Fruit fly (Drosophila melanogaster): ENCODE measurements around the gene QIL1.
A peak's percentile ranks its signal among the peaks of the same experiment; 100 is the strongest.

Gene QIL1

dm6 chr3L:17493256-17493655, 27.5 kb downstream of the QIL1 start:
- TF ChIP-seq Sp1 (GFP tag; optimal IDR thresholded peaks at IDR 0.05) = no peak
- TF ChIP-seq Mio (GFP tag; optimal IDR thresholded peaks at IDR 0.05) = no peak
- no peak for TF ChIP-seq CrebA (GFP tag; optimal IDR thresholded peaks at IDR 0.05; ENCODE audit: borderline replicate concordance)
- TF ChIP-seq dmrt93B (GFP tag; optimal IDR thresholded peaks at IDR 0.05) = no peak
- TF ChIP-seq Dif (GFP tag; optimal IDR thresholded peaks at IDR 0.05; ENCODE audit: partially characterized antibody) = no peak
- no peak for TF ChIP-seq Hnf4 (GFP tag; optimal IDR thresholded peaks at IDR 0.05)
- no peak for TF ChIP-seq dsf (GFP tag; optimal IDR thresholded peaks at IDR 0.05; ENCODE audit: borderline replicate concordance)
- no peak for TF ChIP-seq sv (GFP tag; optimal IDR thresholded peaks at IDR 0.05)
- no peak for TF ChIP-seq CG9705 (GFP tag; optimal IDR thresholded peaks at IDR 0.05)
- no peak for TF ChIP-seq fru (GFP tag; optimal IDR thresholded peaks at IDR 0.05)
- TF ChIP-seq Jra (GFP tag; optimal IDR thresholded peaks at IDR 0.05) = no peak

- no peak for TF ChIP-seq rgr (GFP tag; optimal IDR thresholded peaks at IDR 0.05)
- no peak for TF ChIP-seq sage (GFP tag; optimal IDR thresholded peaks at IDR 0.05)
- TF ChIP-seq CG9705 (GFP tag; optimal IDR thresholded peaks at IDR 0.05) = no peak
These were observed 28.2 kb downstream of the QIL1 start for dm6 chr3L:17493807-17494404.

dm6 chr3L:17494541-17494940, 28.8 kb downstream of the QIL1 start, which contains the start of gene edin:
edin (plus strand) TSS chr3L:17494880.
- TF ChIP-seq tai (GFP tag; optimal IDR thresholded peaks at IDR 0.05) (no peak), Rel (GFP tag; optimal IDR thresholded peaks at IDR 0.05) (no peak), Rel (tag; optimal IDR thresholded peaks at IDR 0.05) (peak; percentile 99)

dm6 chr3L:17495266-17495961, 29.7 kb downstream of the QIL1 start:
- peak in 1 of 2 experiments; percentile 62 for TF ChIP-seq foxo (GFP tag; optimal IDR thresholded peaks at IDR 0.05)
- TF ChIP-seq psq (GFP tag; optimal IDR thresholded peaks at IDR 0.05) = peak; percentile 53
- no peak for TF ChIP-seq CrebA (GFP tag; optimal IDR thresholded peaks at IDR 0.05; ENCODE audit: borderline replicate concordance)
- TF ChIP-seq Rel (GFP tag; optimal IDR thresholded peaks at IDR 0.05) = no peak
- peak; percentile 75 for TF ChIP-seq Rel (tag; optimal IDR thresholded peaks at IDR 0.05)
- no peak for TF ChIP-seq Dif (GFP tag; optimal IDR thresholded peaks at IDR 0.05; ENCODE audit: partially characterized antibody)
- no peak for TF ChIP-seq jim (GFP tag; optimal IDR thresholded peaks at IDR 0.05)
- TF ChIP-seq ey (GFP tag; optimal IDR thresholded peaks at IDR 0.05) = peak; percentile 73
- no peak for TF ChIP-seq dsf (GFP tag; optimal IDR thresholded peaks at IDR 0.05; ENCODE audit: borderline replicate concordance)
- TF ChIP-seq sage (GFP tag; optimal IDR thresholded peaks at IDR 0.05) = no peak
- peak; percentile 70 for TF ChIP-seq woc (GFP tag; optimal IDR thresholded peaks at IDR 0.05)
- peak; percentile 14 for TF ChIP-seq brk (GFP tag; optimal IDR thresholded peaks at IDR 0.05)
- peak; percentile 1 for TF ChIP-seq Hnf4 (GFP tag; optimal IDR thresholded peaks at IDR 0.05)
- TF ChIP-seq dl (GFP tag; optimal IDR thresholded peaks at IDR 0.05; ENCODE audit: insufficient read depth in 1 of 2, partially characterized antibody in 2 of 2) = no peak
- no peak for TF ChIP-seq pan (optimal IDR thresholded peaks at IDR 0.05)
- no peak for TF ChIP-seq Vsx2 (GFP tag; optimal IDR thresholded peaks at IDR 0.05; ENCODE audit: partially characterized antibody)
- TF ChIP-seq Hr78 (GFP tag; optimal IDR thresholded peaks at IDR 0.05) = no peak
- no peak for TF ChIP-seq CG32264 (GFP tag; optimal IDR thresholded peaks at IDR 0.05)
- TF ChIP-seq usp (GFP tag; optimal IDR thresholded peaks at IDR 0.05) = no peak
- peak; percentile 56 for TF ChIP-seq HLH106 (tag; optimal IDR thresholded peaks at IDR 0.05)
- no peak for TF ChIP-seq CG9705 (GFP tag; optimal IDR thresholded peaks at IDR 0.05)
- TF ChIP-seq rgr (GFP tag; optimal IDR thresholded peaks at IDR 0.05) = peak; percentile 62
- TF ChIP-seq OdsH (GFP tag; optimal IDR thresholded peaks at IDR 0.05) = peak; percentile 55
- peak; percentile 70 for TF ChIP-seq fru (GFP tag; optimal IDR thresholded peaks at IDR 0.05)
- peak; percentile 50 for TF ChIP-seq tai (GFP tag; optimal IDR thresholded peaks at IDR 0.05)
- TF ChIP-seq dmrt93B (GFP tag; optimal IDR thresholded peaks at IDR 0.05) = peak; percentile 32
- TF ChIP-seq Myc (optimal IDR thresholded peaks at IDR 0.05) = no peak
- peak; percentile 3 for TF ChIP-seq sv (GFP tag; optimal IDR thresholded peaks at IDR 0.05)
- TF ChIP-seq Jra (GFP tag; optimal IDR thresholded peaks at IDR 0.05) = no peak
- peak; percentile 59 for TF ChIP-seq h (GFP tag; optimal IDR thresholded peaks at IDR 0.05)
- peak; percentile 52 for TF ChIP-seq Sp1 (GFP tag; optimal IDR thresholded peaks at IDR 0.05)
- TF ChIP-seq Dfd (GFP tag; optimal IDR thresholded peaks at IDR 0.05) = no peak
- peak; percentile 74 for TF ChIP-seq br (GFP tag; optimal IDR thresholded peaks at IDR 0.05)

Data from whole organism, wandering third instar larva.